Fruit fly (Drosophila melanogaster): ENCODE results near the gene FoxK.
A peak's percentile ranks its signal among the peaks of the same experiment; 100 is the strongest.

The FoxK gene

dm6 chr3L:11097982-11098663 lies 22.5 kb downstream of the FoxK start, which contains the start of the genes Irbp18 and APP-BP1 (continued):
- TF ChIP-seq cad (GFP tag; optimal IDR thresholded peaks at IDR 0.05) (no peak), Sry-δ (GFP tag; optimal IDR thresholded peaks at IDR 0.05) (peak; percentile 60), eyg (GFP tag; optimal IDR thresholded peaks at IDR 0.05) (peak; percentile 79), unpg (GFP tag; optimal IDR thresholded peaks at IDR 0.05) (peak; percentile 93), gsb-n (tag; optimal IDR thresholded peaks at IDR 0.05) (peak; percentile 89), CG17328 (GFP tag; IDR thresholded peaks at IDR 0.05) (peak; percentile 81), CG13624 (GFP tag; optimal IDR thresholded peaks at IDR 0.05) (peak; percentile 95), ssp (GFP tag; IDR thresholded peaks at IDR 0.05) (peak; percentile 66), HLH3B (GFP tag; IDR thresholded peaks at IDR 0.05) (peak; percentile 75), Jarid2 (GFP tag; optimal IDR thresholded peaks at IDR 0.05) (peak; percentile 76), Hr51 (GFP tag; optimal IDR thresholded peaks at IDR 0.05) (peak; percentile 95 to 96), Doc3 (GFP tag; IDR thresholded peaks at IDR 0.05; ENCODE audit: partially characterized antibody) (no peak), dimm (GFP tag; IDR thresholded peaks at IDR 0.05) (peak; percentile 59; the same call in 1 of the 2 replicates), Dll (GFP tag; IDR thresholded peaks at IDR 0.05; ENCODE audit: partially characterized antibody) (no peak), Gug (GFP tag; IDR thresholded peaks at IDR 0.05) (peak; percentile 84), grau (tag; optimal IDR thresholded peaks at IDR 0.05) (peak; percentile 91), CG2889 (GFP tag; IDR thresholded peaks at IDR 0.05) (peak; percentile 91), CG16813 (GFP tag; IDR thresholded peaks at IDR 0.05; ENCODE audit: partially characterized antibody) (no peak), CG4328 (GFP tag; optimal IDR thresholded peaks at IDR 0.05) (peak; percentile 91), CG11247 (GFP tag; IDR thresholded peaks at IDR 0.05) (peak; percentile 88), mirr (GFP tag; optimal IDR thresholded peaks at IDR 0.05) (peak; percentile 80), CG7357 (GFP tag; IDR thresholded peaks at IDR 0.05) (peak; percentile 66; the same call in 2 of the 3 replicates), btn (GFP tag; optimal IDR thresholded peaks at IDR 0.05) (peak; percentile 91), Sin3A (optimal IDR thresholded peaks at IDR 0.05) (peak; percentile 87), CG10274 (GFP tag; optimal IDR thresholded peaks at IDR 0.05) (peak; percentile 78), CG4282 (GFP tag; optimal IDR thresholded peaks at IDR 0.05) (peak; percentile 89), Dad (GFP tag; optimal IDR thresholded peaks at IDR 0.05) (peak; percentile 94), ttk (GFP tag; IDR thresholded peaks at IDR 0.05) (peak; percentile 75), vvl (GFP tag; IDR thresholded peaks at IDR 0.05) (peak; percentile 89), bbx (GFP tag; IDR thresholded peaks at IDR 0.05; ENCODE audit: partially characterized antibody) (peak; percentile 16; the same call in 1 of the 2 replicates), CG13287 (GFP tag; IDR thresholded peaks at IDR 0.05; ENCODE audit: partially characterized antibody) (no peak), klu (GFP tag; IDR thresholded peaks at IDR 0.05) (peak; percentile 80; the same call in 1 of the 2 replicates), tna (GFP tag; IDR thresholded peaks at IDR 0.05; ENCODE audit: partially characterized antibody) (no peak), ATbp (GFP tag; optimal IDR thresholded peaks at IDR 0.05) (peak; percentile 83), zfh1 (GFP tag; IDR thresholded peaks at IDR 0.05) (peak; percentile 84), D19B (GFP tag; optimal IDR thresholded peaks at IDR 0.05) (peak; percentile 86), nerfin-1 (tag; optimal IDR thresholded peaks at IDR 0.05) (peak; percentile 87), CG14014 (GFP tag; IDR thresholded peaks at IDR 0.05) (peak; percentile 83), CG12744 (GFP tag; optimal IDR thresholded peaks at IDR 0.05) (peak; percentile 94), sisA (GFP tag; IDR thresholded peaks at IDR 0.05) (peak; percentile 84), CG30403 (GFP tag; optimal IDR thresholded peaks at IDR 0.05) (peak; percentile 98), E2f2 (GFP tag; IDR thresholded peaks at IDR 0.05) (peak; percentile 63), C15 (GFP tag; IDR thresholded peaks at IDR 0.05) (peak; percentile 77; the same call in 2 of the 3 replicates), D19A (tag; optimal IDR thresholded peaks at IDR 0.05) (peak; percentile 86), fd102C (GFP tag; optimal IDR thresholded peaks at IDR 0.05) (peak; percentile 76), gsb (GFP tag; IDR thresholded peaks at IDR 0.05) (peak; percentile 72), ap (GFP tag; IDR thresholded peaks at IDR 0.05) (peak; percentile 67), CG3847 (GFP tag; IDR thresholded peaks at IDR 0.05) (peak; percentile 89), CG11398 (GFP tag; optimal IDR thresholded peaks at IDR 0.05) (peak; percentile 83), NC2α (GFP tag; optimal IDR thresholded peaks at IDR 0.05) (peak; percentile 84)
